Worm (Caenorhabditis elegans) whole organism, early embryonic: ENCODE results near the gene W03C9.8.
A peak's percentile ranks its signal among the peaks of the same experiment; 100 is the strongest.

Experiments
- aly-1 ChIP-seq: sonication (generic microtip); optimal IDR thresholded peaks from 2 replicates; lab custom pipeline; 2016; ENCODE audit warnings: missing genetic modification characterization, missing compliant biosample characterization
- ama-1 ChIP-seq: fragments of 150-350 bp; optimal IDR thresholded peaks from 2 replicates; lab custom pipeline; 2014
- hmbx-1 ChIP-seq: sonication (generic microtip); optimal IDR thresholded peaks from 2 replicates; lab custom pipeline; 2016; ENCODE audit warnings: mild to moderate bottlenecking, missing genetic modification characterization, missing compliant biosample characterization
- scrt-1 ChIP-seq: fragments of 200-800 bp; sonication (Bioruptor generic); IDR thresholded peaks from 2 replicates; pipeline ENCODE4 v1.3.6; 2022; ENCODE audit warnings: missing genetic modification characterization, missing compliant biosample characterization

DNA sequence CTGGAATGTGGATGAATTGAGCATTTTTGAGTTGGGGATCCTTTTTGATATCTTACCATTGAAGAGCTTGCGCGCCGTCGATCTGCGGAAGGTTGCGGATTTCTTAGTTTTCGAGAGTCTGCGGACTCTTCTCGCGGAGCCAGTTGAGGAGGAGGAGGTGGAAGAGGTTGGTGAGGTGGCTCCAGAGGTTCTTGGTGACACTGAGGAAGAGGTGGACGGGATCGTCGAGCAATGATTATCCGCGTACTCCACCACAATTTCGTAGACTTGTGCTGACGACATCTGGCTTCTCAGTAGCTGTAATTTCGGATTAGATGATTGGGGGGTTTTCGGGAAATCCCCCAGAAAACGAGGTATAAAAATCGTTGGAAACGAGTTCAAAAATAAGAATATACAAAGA is 28.8 kb downstream of the W03C9.8 start, which contains the start of gene Y17G7B.21:
- peak; percentile 57; the same call in 1 of the 2 replicates for TF ChIP-seq scrt-1
- TF ChIP-seq aly-1 (tag; lab: Kevin White, UChicago) = no peak
- TF ChIP-seq hmbx-1 (tag; lab: Kevin White, UChicago) = no peak
- peak; percentile 78 for TF ChIP-seq ama-1 (lab: Kevin White, UChicago)
